Worm (Caenorhabditis elegans) whole organism, L4/young adult: Measurements from ENCODE around the gene ndx-6.
A peak's percentile ranks its signal among the peaks of the same experiment; 100 is the strongest.
"Not testable (repeated sequence)": the region's sequence is repeated elsewhere in the genome, so short reads cannot be mapped to it uniquely, and the experiment has no call there.

Source experiments
- W03F9.2 ChIP-seq: fragments of 150-350 bp; optimal IDR thresholded peaks from 2 replicates; lab custom pipeline; 2014; ENCODE audit warnings: missing biosample characterization, missing genetic modification characterization
- dao-5 ChIP-seq: sonication (generic microtip); optimal IDR thresholded peaks from 2 replicates; lab custom pipeline; 2016; ENCODE audit warnings: missing genotype, missing genetic modification characterization, moderate library complexity, missing compliant biosample characterization
- him-1 ChIP-seq: sonication (generic microtip); optimal IDR thresholded peaks from 2 replicates; lab custom pipeline; 2016; ENCODE audit warnings: missing genotype, missing genetic modification reagents, missing genetic modification characterization, missing compliant biosample characterization

ndx-6 gene

ce11 chrII:5373275-5374047, 16.2 kb downstream of the ndx-6 start, which contains the start of the genes agt-2 and F09E5.3:
TSS of gene agt-2 (minus strand) at chrII:5373827.
TSS of gene F09E5.3 (plus strand) at chrII:5373997.
- TF ChIP-seq W03F9.2 (tag; lab: Kevin White, UChicago) (peak; percentile 89), dao-5 (no peak)

ce11 chrII:5370641-5371040, 19.0 kb downstream of the ndx-6 start, which contains the start of gene F09E5.12:
TSS of gene F09E5.12 (minus strand) at chrII:5370741.
- TF ChIP-seq him-1 (tag; lab: Kevin White, UChicago) (no peak), dao-5 (no peak), W03F9.2 (tag; lab: Kevin White, UChicago) (no peak)

DNA sequence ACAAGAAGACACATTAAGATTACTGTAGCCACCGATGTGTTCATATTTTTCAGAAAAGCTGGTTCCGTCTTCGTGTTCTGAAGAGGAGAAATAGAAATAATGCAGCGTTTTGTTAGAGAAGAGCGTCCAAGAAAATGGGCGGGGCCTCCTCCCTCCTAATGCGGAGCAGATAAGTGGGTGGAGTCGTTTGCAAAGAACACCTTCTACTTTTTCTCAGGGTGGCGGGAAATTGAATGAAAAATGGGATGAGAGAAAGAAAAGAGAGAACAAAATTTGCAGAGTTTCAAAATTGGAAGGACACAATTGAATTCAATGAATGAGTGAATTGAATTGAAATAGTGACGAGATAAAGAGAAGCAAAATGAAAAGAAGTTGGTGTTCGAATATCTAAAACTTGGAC, 24.0 kb downstream of the ndx-6 start, which contains the start of gene F09E5.16:
F09E5.16 (minus strand) TSS at position 101 of the 400 bp plus-strand sequence.
- TF ChIP-seq dao-5 (no peak), him-1 (tag; lab: Kevin White, UChicago) (no peak), W03F9.2 (tag; lab: Kevin White, UChicago) (no peak)

DNA sequence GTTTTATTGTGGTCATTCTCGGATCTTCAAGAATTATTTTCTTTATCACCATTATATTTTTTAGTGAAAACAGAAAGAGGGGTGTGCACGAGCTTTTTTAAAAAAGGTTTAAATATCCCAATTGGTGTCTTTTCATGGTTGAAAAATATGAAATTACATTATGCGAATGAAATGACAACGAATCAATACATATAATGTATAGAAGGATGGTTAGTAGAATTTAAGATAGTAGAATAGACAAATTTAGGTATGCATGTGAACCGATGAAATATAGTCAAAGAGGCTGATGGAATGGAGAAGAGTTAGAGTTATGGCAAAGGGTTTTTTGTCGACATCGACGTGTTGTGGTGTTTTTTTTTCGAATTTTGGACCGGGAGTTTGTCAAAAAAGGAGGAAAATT, 25.2 kb downstream of the ndx-6 start:
- TF ChIP-seq W03F9.2 (tag; lab: Kevin White, UChicago): no peak
- no peak for TF ChIP-seq dao-5
- TF ChIP-seq him-1 (tag; lab: Kevin White, UChicago): no peak

- TF ChIP-seq W03F9.2 (tag; lab: Kevin White, UChicago) (no peak), dao-5 (no peak), him-1 (tag; lab: Kevin White, UChicago) (no peak)
Measured at ce11 chrII:5359252-5359651, 30.4 kb downstream of the ndx-6 start, which contains the start of gene sec-6. TSS of gene sec-6 (plus strand) at chrII:5359552.

DNA sequence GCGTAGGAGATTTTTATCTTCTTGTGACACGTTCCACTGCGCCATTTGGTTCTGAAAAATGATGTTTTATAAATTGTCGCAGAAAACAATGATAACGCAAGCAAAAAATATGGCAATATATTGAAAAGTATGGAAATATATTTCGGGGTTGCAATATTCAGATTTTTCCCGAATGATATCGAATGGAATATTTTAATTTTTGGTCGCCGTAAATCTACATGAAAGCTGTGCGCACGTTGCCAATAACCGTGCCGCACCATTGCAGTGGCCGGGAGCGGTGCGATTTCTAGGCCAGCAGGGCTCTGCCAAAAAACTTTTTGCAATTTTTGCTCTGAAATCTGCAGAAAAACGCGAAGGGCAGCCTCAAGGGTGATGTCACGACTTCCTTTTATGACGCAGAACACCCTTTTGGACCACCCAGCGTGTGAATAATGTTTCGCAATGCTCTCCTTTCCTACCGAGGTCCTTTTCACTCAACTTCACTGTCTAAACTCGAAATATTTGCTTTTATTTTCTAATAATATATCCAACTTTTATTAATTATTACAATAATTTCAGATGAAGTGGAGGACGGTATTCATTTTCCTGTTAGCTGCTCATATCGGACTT, 31.4 kb downstream of the ndx-6 start, which contains the start of the genes F09E5.11 and bmy-1:
F09E5.11 (minus strand) TSS at position 51 of the 609 bp plus-strand sequence.
bmy-1 (plus strand) TSS at position 559 of the 609 bp plus-strand sequence.
- TF ChIP-seq W03F9.2 (tag; lab: Kevin White, UChicago) (peak; percentile 67), him-1 (tag; lab: Kevin White, UChicago) (peak; percentile 38), dao-5 (no peak)

- TF ChIP-seq W03F9.2 (tag; lab: Kevin White, UChicago): no peak
- TF ChIP-seq him-1 (tag; lab: Kevin White, UChicago): no peak
- TF ChIP-seq dao-5: no peak
Measured at ce11 chrII:5355384-5355783, 34.3 kb downstream of the ndx-6 start, which contains the start of gene srg-69. TSS of gene srg-69 (plus strand) at chrII:5355684.

ce11 chrII:5353642-5354041, 36.0 kb downstream of the ndx-6 start:
- TF ChIP-seq him-1 (tag; lab: Kevin White, UChicago) (no peak), dao-5 (peak; percentile 46), W03F9.2 (tag; lab: Kevin White, UChicago) (no peak)

ce11 chrII:5351799-5352198, 37.9 kb downstream of the ndx-6 start, which contains the start of gene F09E5.7:
TSS of gene F09E5.7 (plus strand) at chrII:5352099.
- TF ChIP-seq W03F9.2 (tag; lab: Kevin White, UChicago): no peak
- TF ChIP-seq dao-5: no peak
- no peak for TF ChIP-seq him-1 (tag; lab: Kevin White, UChicago)

- TF ChIP-seq dao-5; W03F9.2 (tag; lab: Kevin White, UChicago); him-1 (tag; lab: Kevin White, UChicago): not testable (repeated sequence)
Measured at ce11 chrII:5350357-5350756, 39.3 kb downstream of the ndx-6 start, which contains the start of gene F09E5.8. TSS of gene F09E5.8 (plus strand) at chrII:5350669.

DNA sequence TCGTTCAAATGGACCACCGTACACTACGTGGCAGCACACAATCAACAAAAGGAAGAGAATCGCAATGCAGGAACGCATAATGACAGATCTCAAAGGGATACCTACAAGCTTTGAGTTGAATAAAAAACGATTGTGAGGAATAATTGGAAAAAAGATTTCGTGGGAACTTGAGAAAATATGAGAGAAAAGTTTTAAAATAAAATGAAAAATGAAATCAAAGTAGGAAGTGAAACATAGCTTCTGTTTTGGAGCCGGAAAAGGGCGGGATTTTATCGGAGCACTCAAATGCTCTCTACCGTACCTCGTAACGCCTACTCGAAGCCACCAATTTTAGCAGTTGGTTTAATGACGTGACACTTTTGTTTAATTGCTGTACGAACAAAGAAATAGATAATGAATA, 44.9 kb downstream of the ndx-6 start, which contains the start of gene F09E5.14:
F09E5.14 (minus strand) TSS at position 101 of the 400 bp plus-strand sequence.
- TF ChIP-seq W03F9.2 (tag; lab: Kevin White, UChicago) (no peak), him-1 (tag; lab: Kevin White, UChicago) (no peak), dao-5 (no peak)

DNA sequence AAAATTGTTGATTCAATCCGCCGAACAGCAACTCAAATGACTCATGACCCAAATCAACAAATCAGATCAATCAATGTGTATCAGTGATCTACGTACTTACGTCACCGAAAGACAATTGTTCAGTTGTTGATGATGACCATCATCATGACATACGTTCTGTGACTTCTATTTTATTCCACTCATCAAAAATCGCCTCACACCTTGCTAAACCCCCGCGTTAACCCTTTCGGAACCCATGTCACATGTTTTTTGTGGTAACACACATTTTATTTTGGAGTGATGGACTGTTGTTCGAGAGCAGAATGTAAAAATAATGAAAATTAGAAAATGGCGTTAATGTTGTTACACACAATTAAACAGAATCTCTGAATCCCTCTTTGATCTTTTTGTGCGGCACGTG, 47.3 kb downstream of the ndx-6 start:
- TF ChIP-seq him-1 (tag; lab: Kevin White, UChicago) (no peak), dao-5 (no peak), W03F9.2 (tag; lab: Kevin White, UChicago) (no peak)

DNA sequence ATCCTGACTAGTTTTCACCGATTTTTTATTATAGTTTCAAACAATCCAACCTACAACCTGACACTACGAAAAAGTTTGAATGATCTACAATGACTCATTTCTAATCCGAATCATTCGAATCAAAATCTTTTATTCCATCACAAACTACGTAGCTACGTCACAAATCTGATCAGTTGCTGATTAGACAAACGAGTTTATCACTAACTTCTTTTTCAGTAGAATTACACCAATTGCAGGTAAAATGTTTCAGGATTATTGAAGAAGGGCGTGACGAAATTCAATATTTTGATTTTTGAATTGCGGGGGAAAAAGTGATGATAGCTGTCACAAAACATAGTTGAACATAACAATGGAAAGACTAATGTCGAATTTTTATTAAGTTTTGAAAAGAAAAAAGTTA, 48.1 kb downstream of the ndx-6 start:
- TF ChIP-seq him-1 (tag; lab: Kevin White, UChicago) (no peak), W03F9.2 (tag; lab: Kevin White, UChicago) (no peak), dao-5 (no peak)
